Worm (Caenorhabditis elegans) whole organism, mixed stage, embryonic: ENCODE measurements around the gene C05G5.5.

Experiments
- blmp-1 ChIP-seq: fragments of 150-350 bp; optimal IDR thresholded peaks from 2 replicates; lab custom pipeline; 2014; ENCODE audit warnings: missing biosample characterization, missing genetic modification characterization
- ceh-39 ChIP-seq: fragments of 150-350 bp; optimal IDR thresholded peaks from 2 replicates; lab custom pipeline; 2014; ENCODE audit warnings: missing biosample characterization, missing genetic modification characterization
- ceh-83 ChIP-seq: fragments of 200-800 bp; sonication (Bioruptor generic); optimal IDR thresholded peaks from 2 replicates; lab custom pipeline; 2018; ENCODE audit warnings: mild to moderate bottlenecking, missing genetic modification characterization, missing compliant biosample characterization
- cnd-1 ChIP-seq: fragments of 200-800 bp; sonication (Bioruptor generic); optimal IDR thresholded peaks from 2 replicates; lab custom pipeline; 2018; ENCODE audit warnings: mild to moderate bottlenecking, missing genetic modification characterization, missing compliant biosample characterization
- elt-3 ChIP-seq: fragments of 150-350 bp; optimal IDR thresholded peaks from 2 replicates; lab custom pipeline; 2014; ENCODE audit warnings: missing biosample characterization, missing genetic modification characterization
- hlh-1 ChIP-seq: fragments of 150-350 bp; optimal IDR thresholded peaks from 2 replicates; lab custom pipeline; 2014; ENCODE audit warnings: missing biosample characterization, missing genetic modification reagents, missing genetic modification characterization
- lsy-2 ChIP-seq: fragments of 150-350 bp; optimal IDR thresholded peaks from 2 replicates; lab custom pipeline; 2014; ENCODE audit warnings: missing biosample characterization, missing genetic modification characterization
- mep-1 ChIP-seq: fragments of 150-350 bp; optimal IDR thresholded peaks from 2 replicates; lab custom pipeline; 2017; ENCODE audit warnings: missing biosample characterization, missing genetic modification reagents, missing genetic modification characterization, inconsistent platforms
- unc-39 ChIP-seq: fragments of 150-350 bp; optimal IDR thresholded peaks from 2 replicates; lab custom pipeline; 2014; ENCODE audit warnings: missing biosample characterization, missing genetic modification characterization
- unc-62 ChIP-seq: fragments of 150-350 bp; optimal IDR thresholded peaks from 2 replicates; lab custom pipeline; 2014; ENCODE audit warnings: missing biosample characterization, missing genetic modification reagents, missing genetic modification characterization

DNA sequence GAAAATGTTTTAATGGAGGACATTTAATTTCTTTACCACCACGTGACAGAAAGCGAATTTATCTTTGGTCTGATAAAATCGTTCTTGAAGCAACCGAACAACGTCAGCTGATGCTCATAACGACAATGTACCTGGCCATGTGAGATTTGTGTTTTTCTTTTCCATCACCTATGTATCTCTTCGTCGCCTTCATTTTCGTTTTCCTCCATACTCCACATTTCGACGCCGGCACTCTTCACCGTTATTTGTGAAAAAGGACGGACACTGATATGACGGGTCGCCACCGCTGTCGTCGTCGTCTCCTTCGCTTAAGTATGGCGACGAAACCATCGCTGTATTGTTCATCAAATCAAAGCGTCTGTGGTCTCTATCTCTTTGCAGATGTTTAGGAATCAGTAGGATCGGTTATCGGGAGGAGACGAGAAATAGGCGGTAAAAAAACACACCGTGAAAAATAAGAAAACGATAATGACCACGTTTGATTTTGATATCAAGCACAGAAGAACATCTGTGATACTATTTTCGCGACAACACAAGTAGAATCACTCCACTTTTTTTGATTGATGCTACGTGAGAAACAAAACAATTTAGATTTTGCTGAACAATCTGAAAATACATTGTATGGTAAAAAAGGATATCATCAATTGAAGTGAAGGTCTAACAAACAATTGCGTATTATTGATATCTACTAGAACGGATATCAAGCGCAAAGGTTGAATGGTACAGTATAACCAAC, 26.1 kb upstream of the C05G5.5 start:
- no peak for TF ChIP-seq ceh-83 (GFP tag; lab: Kevin White, UChicago)
- no peak for TF ChIP-seq lsy-2 (tag; lab: Kevin White, UChicago)
- TF ChIP-seq mep-1 (tag; lab: Kevin White, UChicago) = no peak
- no peak for TF ChIP-seq cnd-1 (tag; lab: Kevin White, UChicago)
- no peak for TF ChIP-seq elt-3 (tag; lab: Kevin White, UChicago)
- no peak for TF ChIP-seq unc-39
- no peak for TF ChIP-seq blmp-1 (tag; lab: Kevin White, UChicago)
- no peak for TF ChIP-seq hlh-1 (tag; lab: Kevin White, UChicago)
- no peak for TF ChIP-seq unc-62 (GFP tag; lab: Kevin White, UChicago)
- no peak for TF ChIP-seq ceh-39 (tag; lab: Kevin White, UChicago)
